Worm (Caenorhabditis elegans) whole organism, young adult: ENCODE data around the gene W01D2.3.

ENCODE experiments used
- B0019.2 ChIP-seq: fragments of 200-800 bp; sonication (Bioruptor generic); conservative IDR thresholded peaks from 2 replicates; pipeline ENCODE4 v1.3.6; 2022; ENCODE audit warnings: missing genetic modification reagents, missing genetic modification characterization, missing compliant biosample characterization
- B0261.1 ChIP-seq: sonication (generic microtip); optimal IDR thresholded peaks from 2 replicates; lab custom pipeline; 2016; ENCODE audit warnings: mild to moderate bottlenecking, missing genetic modification characterization, moderate library complexity, missing compliant biosample characterization
- B0336.3 ChIP-seq: fragments of 200-800 bp; sonication (Bioruptor generic); IDR thresholded peaks from 2 replicates; pipeline ENCODE4 v1.3.6; 2022; ENCODE audit warnings: missing genetic modification characterization, missing compliant biosample characterization
- C17E4.6 ChIP-seq: fragments of 200-800 bp; sonication (Bioruptor generic); IDR thresholded peaks from 2 replicates; pipeline ENCODE4 v1.3.6; 2022; ENCODE audit warnings: missing genetic modification reagents, missing genetic modification characterization, missing compliant biosample characterization
- D2030.7 ChIP-seq: fragments of 200-800 bp; sonication (Bioruptor generic); IDR thresholded peaks from 2 replicates; pipeline ENCODE4 v1.3.6; 2022; ENCODE audit warnings: missing genetic modification reagents, missing genetic modification characterization, missing compliant biosample characterization
- F22D6.2 ChIP-seq: sonication (generic microtip); optimal IDR thresholded peaks from 2 replicates; lab custom pipeline; 2016; ENCODE audit warnings: mild to moderate bottlenecking, missing genetic modification characterization, missing compliant biosample characterization
- F33H1.4 ChIP-seq: fragments of 200-800 bp; sonication (Bioruptor generic); IDR thresholded peaks from 2 replicates; pipeline ENCODE4 v1.3.6; 2022; ENCODE audit warnings: missing genetic modification reagents, missing genetic modification characterization, missing compliant biosample characterization
- F57C9.4 ChIP-seq: sonication (generic microtip); optimal IDR thresholded peaks from 2 replicates; lab custom pipeline; 2017; ENCODE audit warnings: mild to moderate bottlenecking, missing genetic modification characterization, missing compliant biosample characterization
- K11D2.4 ChIP-seq: fragments of 200-800 bp; sonication (Bioruptor generic); IDR thresholded peaks from 2 replicates; pipeline ENCODE4 v1.3.6; 2022; ENCODE audit warnings: missing genetic modification reagents, missing genetic modification characterization, missing compliant biosample characterization
- K12H6.12 ChIP-seq: fragments of 200-800 bp; sonication (Bioruptor generic); optimal IDR thresholded peaks from 2 replicates; lab custom pipeline; 2018; ENCODE audit warnings: mild to moderate bottlenecking, missing genetic modification characterization, missing compliant biosample characterization
- T07F8.4 ChIP-seq: sonication (generic microtip); optimal IDR thresholded peaks from 2 replicates; lab custom pipeline; 2016; ENCODE audit warnings: mild to moderate bottlenecking, missing genetic modification characterization, moderate library complexity, missing compliant biosample characterization
- T26A5.8 ChIP-seq: sonication (generic microtip); optimal IDR thresholded peaks from 2 replicates; lab custom pipeline; 2016; ENCODE audit warnings: missing genetic modification characterization, missing compliant biosample characterization
- Y53G8AR.9 ChIP-seq: fragments of 200-800 bp; sonication (Bioruptor generic); conservative IDR thresholded peaks from 2 replicates; pipeline ENCODE4 v1.3.6; 2022; ENCODE audit warnings: missing genetic modification reagents, missing genetic modification characterization, missing compliant biosample characterization
- Y56A3A.18 ChIP-seq: fragments of 200-800 bp; sonication (Bioruptor generic); IDR thresholded peaks from 2 replicates; pipeline ENCODE4 v1.3.6; 2022; ENCODE audit warnings: missing genetic modification reagents, missing genetic modification characterization, missing compliant biosample characterization
- Y67H2A.10 ChIP-seq: fragments of 200-800 bp; sonication (Bioruptor generic); conservative IDR thresholded peaks from 2 replicates; pipeline ENCODE4 v1.3.6; 2022; ENCODE audit warnings: missing genetic modification reagents, missing genetic modification characterization, missing compliant biosample characterization
- Y79H2A.3 ChIP-seq: fragments of 200-800 bp; sonication (Bioruptor generic); conservative IDR thresholded peaks from 2 replicates; pipeline ENCODE4 v1.3.6; 2022; ENCODE audit warnings: missing genetic modification reagents, missing genetic modification characterization, missing compliant biosample characterization
- aptf-3 ChIP-seq: fragments of 200-800 bp; sonication (Bioruptor generic); IDR thresholded peaks from 2 replicates; pipeline ENCODE4 v1.3.6; 2022; ENCODE audit warnings: missing genetic modification characterization, missing compliant biosample characterization
- attf-3 ChIP-seq: fragments of 200-800 bp; sonication (Bioruptor generic); conservative IDR thresholded peaks from 2 replicates; pipeline ENCODE4 v1.3.6; 2022; ENCODE audit warnings: missing genetic modification reagents, missing genetic modification characterization, missing compliant biosample characterization
- attf-6 ChIP-seq: fragments of 200-800 bp; sonication (Bioruptor generic); IDR thresholded peaks from 2 replicates; pipeline ENCODE4 v1.3.6; 2022; ENCODE audit warnings: missing genetic modification reagents, missing genetic modification characterization, missing compliant biosample characterization
- ccch-3 ChIP-seq: fragments of 200-800 bp; sonication (Bioruptor generic); optimal IDR thresholded peaks from 2 replicates; lab custom pipeline; 2018; ENCODE audit warnings: mild to moderate bottlenecking, missing genetic modification characterization, missing compliant biosample characterization
- ceh-100 ChIP-seq: fragments of 200-800 bp; sonication (Bioruptor generic); IDR thresholded peaks from 2 replicates; pipeline ENCODE4 v1.3.6; 2022; ENCODE audit warnings: missing genetic modification reagents, missing genetic modification characterization, missing compliant biosample characterization
- ceh-40 ChIP-seq: fragments of 200-800 bp; sonication (Bioruptor generic); IDR thresholded peaks from 2 replicates; pipeline ENCODE4 v1.3.6; 2022; ENCODE audit warnings: missing genetic modification characterization, missing compliant biosample characterization
- ceh-91 ChIP-seq: fragments of 200-800 bp; sonication (Bioruptor generic); IDR thresholded peaks from 2 replicates; pipeline ENCODE4 v1.3.6; 2022; ENCODE audit warnings: missing genetic modification reagents, missing genetic modification characterization, missing compliant biosample characterization
- egl-44 ChIP-seq: fragments of 200-800 bp; sonication (Bioruptor generic); IDR thresholded peaks from 2 replicates; pipeline ENCODE4 v1.3.6; 2022; ENCODE audit warnings: missing genetic modification reagents, missing genetic modification characterization, missing compliant biosample characterization
- him-1 ChIP-seq: sonication (generic microtip); optimal IDR thresholded peaks from 2 replicates; lab custom pipeline; 2016; ENCODE audit warnings: missing genotype, missing genetic modification reagents, missing genetic modification characterization, missing compliant biosample characterization
- hlh-26 ChIP-seq: fragments of 200-800 bp; sonication (Bioruptor generic); conservative IDR thresholded peaks from 2 replicates; pipeline ENCODE4 v1.3.6; 2022; ENCODE audit warnings: missing genetic modification reagents, missing genetic modification characterization, missing compliant biosample characterization
- lag-1 ChIP-seq: fragments of 200-800 bp; sonication (Bioruptor generic); IDR thresholded peaks from 2 replicates; pipeline ENCODE4 v1.3.6; 2022; ENCODE audit warnings: missing genetic modification reagents, missing genetic modification characterization, missing compliant biosample characterization
- let-526 ChIP-seq: fragments of 200-800 bp; sonication (Bioruptor generic); IDR thresholded peaks from 2 replicates; pipeline ENCODE4 v1.3.6; 2022; ENCODE audit warnings: missing genetic modification reagents, missing genetic modification characterization, missing compliant biosample characterization
- madf-10 ChIP-seq: sonication (generic microtip); optimal IDR thresholded peaks from 2 replicates; lab custom pipeline; 2016; ENCODE audit warnings: mild to moderate bottlenecking, missing genetic modification characterization, missing compliant biosample characterization
- mel-28 ChIP-seq: sonication (generic microtip); optimal IDR thresholded peaks from 2 replicates; lab custom pipeline; 2016; ENCODE audit warnings: borderline replicate concordance, mild to moderate bottlenecking, missing genetic modification characterization, missing compliant biosample characterization
- mes-4 ChIP-seq: sonication (generic microtip); optimal IDR thresholded peaks from 2 replicates; lab custom pipeline; 2016; ENCODE audit warnings: missing genotype, missing genetic modification characterization, missing compliant biosample characterization
- mxl-1 ChIP-seq: sonication (generic microtip); optimal IDR thresholded peaks from 2 replicates; lab custom pipeline; 2016; ENCODE audit warnings: missing genetic modification characterization, missing compliant biosample characterization
- nfya-1 ChIP-seq: sonication (generic microtip); optimal IDR thresholded peaks from 2 replicates; lab custom pipeline; 2017; ENCODE audit warnings: antibody characterized with exemption, missing compliant biosample characterization, missing genetic modification characterization, borderline replicate concordance; ENCODE audit not compliant: insufficient read depth
- nhr-27 ChIP-seq: fragments of 200-800 bp; sonication (Bioruptor generic); optimal IDR thresholded peaks from 2 replicates; lab custom pipeline; 2018; ENCODE audit warnings: mild to moderate bottlenecking, missing genetic modification characterization, moderate library complexity, missing compliant biosample characterization
- nhr-90 ChIP-seq: sonication (generic microtip); optimal IDR thresholded peaks from 2 replicates; lab custom pipeline; 2016; ENCODE audit warnings: missing genotype, mild to moderate bottlenecking, missing genetic modification characterization, missing compliant biosample characterization
- pbrm-1 ChIP-seq: fragments of 200-800 bp; sonication (Bioruptor generic); IDR thresholded peaks from 2 replicates; pipeline ENCODE4 v1.3.6; 2022; ENCODE audit warnings: missing genetic modification reagents, missing genetic modification characterization, missing compliant biosample characterization
- rec-8 ChIP-seq, 2 experiments: sonication (generic microtip); optimal IDR thresholded peaks; 2 replicates each; lab custom pipeline; 2016; ENCODE audit warnings: mild to moderate bottlenecking in 2 of 2, missing genetic modification characterization in 2 of 2, missing genetic modification reagents in 2 of 2, missing genotype in 2 of 2, missing biosample characterization in 1 of 2, missing compliant biosample characterization in 1 of 2, moderate library complexity in 1 of 2
- snpc-1.1 ChIP-seq: sonication (generic microtip); optimal IDR thresholded peaks from 2 replicates; lab custom pipeline; 2017; ENCODE audit warnings: missing genetic modification characterization, mild to moderate bottlenecking, missing compliant biosample characterization, antibody characterized with exemption, moderate library complexity, missing genotype, missing genetic modification reagents; ENCODE audit not compliant: insufficient read depth
- snpc-3.4 ChIP-seq: sonication (generic microtip); optimal IDR thresholded peaks from 2 replicates; lab custom pipeline; 2017; ENCODE audit warnings: missing genetic modification characterization, mild to moderate bottlenecking, missing compliant biosample characterization, antibody characterized with exemption, moderate library complexity, missing genotype, missing genetic modification reagents
- sptf-2 ChIP-seq: fragments of 200-800 bp; sonication (Bioruptor generic); optimal IDR thresholded peaks from 2 replicates; lab custom pipeline; 2018; ENCODE audit warnings: mild to moderate bottlenecking, missing genetic modification characterization, missing compliant biosample characterization
- tlf-1 ChIP-seq: fragments of 200-800 bp; sonication (Bioruptor generic); optimal IDR thresholded peaks from 2 replicates; lab custom pipeline; 2018; ENCODE audit warnings: mild to moderate bottlenecking, missing genetic modification characterization, missing compliant biosample characterization
- unc-130 ChIP-seq: sonication (generic microtip); optimal IDR thresholded peaks from 2 replicates; lab custom pipeline; 2016; ENCODE audit warnings: missing genetic modification reagents, missing genetic modification characterization, missing compliant biosample characterization
- unc-62 ChIP-seq: fragments of 150-350 bp; optimal IDR thresholded peaks from 2 replicates; lab custom pipeline; 2014; ENCODE audit warnings: missing biosample characterization, missing genetic modification reagents, missing genetic modification characterization
- xnd-1 ChIP-seq: sonication (generic microtip); optimal IDR thresholded peaks from 2 replicates; lab custom pipeline; 2016; ENCODE audit warnings: missing genotype, missing genetic modification reagents, missing genetic modification characterization, missing compliant biosample characterization
- ztf-3 ChIP-seq: fragments of 200-800 bp; sonication (Bioruptor generic); optimal IDR thresholded peaks from 2 replicates; lab custom pipeline; 2018; ENCODE audit warnings: mild to moderate bottlenecking, missing genetic modification characterization, missing compliant biosample characterization
- ztf-6 ChIP-seq: fragments of 200-800 bp; sonication (Bioruptor generic); IDR thresholded peaks from 2 replicates; pipeline ENCODE4 v1.3.6; 2022; ENCODE audit warnings: missing genetic modification reagents, missing genetic modification characterization, missing compliant biosample characterization

The W01D2.3 gene

ce11 chrII:14798047-14798522 lies 6.0 kb downstream of the W01D2.3 start, which contains the start of gene tbc-20 (continued):
- TF ChIP-seq nhr-27 (tag; lab: Kevin White, UChicago) = no peak
- TF ChIP-seq let-526 (GFP tag; lab: Robert Waterston, UW) = no peak
- no peak for TF ChIP-seq Y56A3A.18
- TF ChIP-seq K11D2.4 (GFP tag; lab: Robert Waterston, UW) = no peak
- no peak for TF ChIP-seq unc-62 (GFP tag; lab: Kevin White, UChicago)
- TF ChIP-seq mel-28 (tag; lab: Kevin White, UChicago) = no peak
- 0 out of 2 replicates have a peak, but pooled peaks have one; percentile 19 for TF ChIP-seq attf-6 (GFP tag; lab: Robert Waterston, UW)
- TF ChIP-seq snpc-1.1 (tag; lab: Kevin White, UChicago) = peak; percentile 74
- no peak for TF ChIP-seq nhr-90 (tag; lab: Kevin White, UChicago)

ce11 chrII:14794935-14795454 lies 9.1 kb downstream of the W01D2.3 start, which contains the start of gene eif-3.B:
TSS of gene eif-3.B (plus strand) at chrII:14795404.
- TF ChIP-seq Y67H2A.10 = 0 out of 2 replicates have a peak, but pooled peaks have one; percentile 30
- no peak for TF ChIP-seq him-1 (tag; lab: Kevin White, UChicago)
- no peak for TF ChIP-seq nfya-1
- peak; percentile 35 for TF ChIP-seq tlf-1 (GFP tag; lab: Kevin White, UChicago)
- no peak for TF ChIP-seq ceh-40 (GFP tag; lab: Robert Waterston, UW)
- TF ChIP-seq Y79H2A.3 (GFP tag; lab: Robert Waterston, UW) = no peak; the same call in 1 of the 2 replicates
- TF ChIP-seq ceh-100 = peak; percentile 73
- TF ChIP-seq Y53G8AR.9 (GFP tag; lab: Robert Waterston, UW) = 0 out of 2 replicates have a peak, but pooled peaks have one; percentile 45
- no peak for TF ChIP-seq ccch-3 (GFP tag; lab: Kevin White, UChicago)
- no peak for TF ChIP-seq hlh-26 (GFP tag; lab: Robert Waterston, UW)
- TF ChIP-seq K12H6.12 (tag; lab: Kevin White, UChicago) = peak; percentile 79
- peak; percentile 80 for TF ChIP-seq D2030.7 (GFP tag; lab: Robert Waterston, UW)
- no peak for TF ChIP-seq B0261.1 (tag; lab: Kevin White, UChicago)
- TF ChIP-seq pbrm-1 (GFP tag; lab: Robert Waterston, UW) = peak; percentile 80
- no peak for TF ChIP-seq ztf-3 (GFP tag; lab: Kevin White, UChicago)
- no peak for TF ChIP-seq F57C9.4
- TF ChIP-seq lag-1 (GFP tag; lab: Robert Waterston, UW) = no peak
- no peak for TF ChIP-seq aptf-3 (GFP tag; lab: Robert Waterston, UW)
- TF ChIP-seq sptf-2 (GFP tag; lab: Kevin White, UChicago) = no peak
- no peak for TF ChIP-seq T26A5.8 (tag; lab: Kevin White, UChicago)
- TF ChIP-seq snpc-3.4 (tag; lab: Kevin White, UChicago) = peak; percentile 83
- peak; percentile 77 for TF ChIP-seq madf-10
- TF ChIP-seq B0019.2 = no peak
- TF ChIP-seq xnd-1 (tag; lab: Kevin White, UChicago) = peak; percentile 37
- no peak for TF ChIP-seq mxl-1 (tag; lab: Kevin White, UChicago)
- TF ChIP-seq F22D6.2 (tag; lab: Kevin White, UChicago) = peak; percentile 15
- 0 out of 2 replicates have a peak, but pooled peaks have one; percentile 14 for TF ChIP-seq ztf-6 (GFP tag; lab: Robert Waterston, UW)
- TF ChIP-seq ceh-91 (GFP tag; lab: Robert Waterston, UW) = peak; percentile 39; the same call in 1 of the 2 replicates
- no peak for TF ChIP-seq mes-4 (tag; lab: Kevin White, UChicago)
- peak; percentile 95 for TF ChIP-seq attf-3 (GFP tag; lab: Robert Waterston, UW)
- peak; percentile 62 for TF ChIP-seq unc-130 (GFP tag; lab: Kevin White, UChicago)
- peak; percentile 51; the same call in 1 of the 2 replicates for TF ChIP-seq egl-44 (GFP tag; lab: Robert Waterston, UW)
- peak; percentile 65 for TF ChIP-seq F33H1.4
- peak; percentile 46; the same call in 1 of the 2 replicates for TF ChIP-seq B0336.3 (GFP tag; lab: Robert Waterston, UW)
- no peak for TF ChIP-seq C17E4.6
- no peak for TF ChIP-seq rec-8 (tag; optimal IDR thresholded peaks at IDR 0.05; lab: Kevin White, UChicago)
- TF ChIP-seq T07F8.4 (tag; lab: Kevin White, UChicago) = no peak
